Fruit fly (Drosophila melanogaster): ENCODE results near the gene CG13643.

The CG13643 gene

dm6 chr3R:24870389-24871048 lies 35.3 kb downstream of the CG13643 start, which contains the start of gene CycB3:
CycB3 (minus strand) TSS chr3R:24870816.
- TF ChIP-seq Rel (GFP tag; optimal IDR thresholded peaks at IDR 0.05) (no peak), Rel (tag; optimal IDR thresholded peaks at IDR 0.05) (peak; percentile 50), Dfd (GFP tag; optimal IDR thresholded peaks at IDR 0.05) (no peak), rgr (GFP tag; optimal IDR thresholded peaks at IDR 0.05) (peak; percentile 33), dsf (GFP tag; optimal IDR thresholded peaks at IDR 0.05; ENCODE audit: borderline replicate concordance) (no peak), br (GFP tag; optimal IDR thresholded peaks at IDR 0.05) (no peak), Mio (GFP tag; optimal IDR thresholded peaks at IDR 0.05) (no peak), Myc (optimal IDR thresholded peaks at IDR 0.05) (peak; percentile 58), Sp1 (GFP tag; optimal IDR thresholded peaks at IDR 0.05) (peak; percentile 21), ey (GFP tag; optimal IDR thresholded peaks at IDR 0.05) (peak; percentile 17), Vsx2 (GFP tag; optimal IDR thresholded peaks at IDR 0.05; ENCODE audit: partially characterized antibody) (peak; percentile 28), sv (GFP tag; optimal IDR thresholded peaks at IDR 0.05) (no peak), tai (GFP tag; optimal IDR thresholded peaks at IDR 0.05) (no peak), CG9705 (GFP tag; optimal IDR thresholded peaks at IDR 0.05) (peak; percentile 43), OdsH (GFP tag; optimal IDR thresholded peaks at IDR 0.05) (no peak)

- TF ChIP-seq Hnf4 (GFP tag; optimal IDR thresholded peaks at IDR 0.05), result no peak
- TF ChIP-seq brk (GFP tag; optimal IDR thresholded peaks at IDR 0.05), result no peak
- TF ChIP-seq Jra (GFP tag; optimal IDR thresholded peaks at IDR 0.05), result no peak
- TF ChIP-seq sage (GFP tag; optimal IDR thresholded peaks at IDR 0.05), result no peak
- no peak for TF ChIP-seq dmrt93B (GFP tag; optimal IDR thresholded peaks at IDR 0.05)
- no peak for TF ChIP-seq Mio (GFP tag; optimal IDR thresholded peaks at IDR 0.05)
- no peak for TF ChIP-seq br (GFP tag; optimal IDR thresholded peaks at IDR 0.05)
- TF ChIP-seq Vsx2 (GFP tag; optimal IDR thresholded peaks at IDR 0.05; ENCODE audit: partially characterized antibody), result no peak
- TF ChIP-seq Abd-B (GFP tag; optimal IDR thresholded peaks at IDR 0.05), result no peak
- TF ChIP-seq pan (optimal IDR thresholded peaks at IDR 0.05), result no peak
- TF ChIP-seq CG32264 (GFP tag; optimal IDR thresholded peaks at IDR 0.05), result no peak
- TF ChIP-seq woc (GFP tag; optimal IDR thresholded peaks at IDR 0.05), result no peak
- TF ChIP-seq usp (GFP tag; optimal IDR thresholded peaks at IDR 0.05), result no peak
- no peak for TF ChIP-seq HLH106 (tag; optimal IDR thresholded peaks at IDR 0.05)
- TF ChIP-seq dl (GFP tag; optimal IDR thresholded peaks at IDR 0.05; ENCODE audit: insufficient read depth in 1 of 2, partially characterized antibody in 2 of 2), result no peak
Observed at dm6 chr3R:24867956-24868355, 37.8 kb downstream of the CG13643 start.

dm6 chr3R:24866976-24867375 lies 38.8 kb downstream of the CG13643 start:
- TF ChIP-seq rgr (GFP tag; optimal IDR thresholded peaks at IDR 0.05), result no peak
- TF ChIP-seq fru (GFP tag; optimal IDR thresholded peaks at IDR 0.05), result no peak
- no peak for TF ChIP-seq tai (GFP tag; optimal IDR thresholded peaks at IDR 0.05)
- TF ChIP-seq usp (GFP tag; optimal IDR thresholded peaks at IDR 0.05), result no peak
- TF ChIP-seq Dif (GFP tag; optimal IDR thresholded peaks at IDR 0.05; ENCODE audit: partially characterized antibody), result no peak
- TF ChIP-seq psq (GFP tag; optimal IDR thresholded peaks at IDR 0.05), result no peak
- TF ChIP-seq foxo (GFP tag; optimal IDR thresholded peaks at IDR 0.05), result no peak
- TF ChIP-seq Hr78 (GFP tag; optimal IDR thresholded peaks at IDR 0.05), result no peak
- no peak for TF ChIP-seq dl (GFP tag; optimal IDR thresholded peaks at IDR 0.05; ENCODE audit: insufficient read depth in 1 of 2, partially characterized antibody in 2 of 2)
- no peak for TF ChIP-seq Myc (optimal IDR thresholded peaks at IDR 0.05)
- TF ChIP-seq woc (GFP tag; optimal IDR thresholded peaks at IDR 0.05), result no peak

- TF ChIP-seq lola (GFP tag; optimal IDR thresholded peaks at IDR 0.05), result no peak
- no peak for TF ChIP-seq Rel (GFP tag; optimal IDR thresholded peaks at IDR 0.05)
- peak; percentile 73 for TF ChIP-seq Rel (tag; optimal IDR thresholded peaks at IDR 0.05)
Observed at dm6 chr3R:24864719-24865400, 40.9 kb downstream of the CG13643 start, which contains the start of the genes Srg1 and Elal. Srg1 (minus strand) TSS chr3R:24864732. Elal (plus strand) TSS chr3R:24865350.
